Worm (Caenorhabditis elegans) whole organism, mixed stage, embryonic: ENCODE data around the gene sri-65.
"Not testable (repeated sequence)": the region's sequence is repeated elsewhere in the genome, so short reads cannot be mapped to it uniquely, and the experiment has no call there.

ENCODE experiments used
- M03D4.4 ChIP-seq: sonication (generic microtip); optimal IDR thresholded peaks from 2 replicates; lab custom pipeline; 2017; ENCODE audit warnings: mild to moderate bottlenecking, missing genetic modification characterization, missing compliant biosample characterization
- bed-3 ChIP-seq: fragments of 200-800 bp; sonication (Bioruptor generic); optimal IDR thresholded peaks from 3 replicates; lab custom pipeline; 2018; ENCODE audit warnings: mild to moderate bottlenecking, missing genetic modification characterization, moderate library complexity, missing compliant biosample characterization
- blmp-1 ChIP-seq: fragments of 150-350 bp; optimal IDR thresholded peaks from 2 replicates; lab custom pipeline; 2014; ENCODE audit warnings: missing biosample characterization, missing genetic modification characterization
- ceh-39 ChIP-seq: fragments of 150-350 bp; optimal IDR thresholded peaks from 2 replicates; lab custom pipeline; 2014; ENCODE audit warnings: missing biosample characterization, missing genetic modification characterization
- ceh-83 ChIP-seq: fragments of 200-800 bp; sonication (Bioruptor generic); optimal IDR thresholded peaks from 2 replicates; lab custom pipeline; 2018; ENCODE audit warnings: mild to moderate bottlenecking, missing genetic modification characterization, missing compliant biosample characterization
- ces-1 ChIP-seq: fragments of 150-350 bp; optimal IDR thresholded peaks from 2 replicates; lab custom pipeline; 2014; ENCODE audit warnings: missing biosample characterization, missing genetic modification reagents, missing genetic modification characterization
- cnd-1 ChIP-seq: fragments of 200-800 bp; sonication (Bioruptor generic); optimal IDR thresholded peaks from 2 replicates; lab custom pipeline; 2018; ENCODE audit warnings: mild to moderate bottlenecking, missing genetic modification characterization, missing compliant biosample characterization
- drap-1 ChIP-seq: fragments of 200-800 bp; sonication (Bioruptor generic); optimal IDR thresholded peaks from 3 replicates; lab custom pipeline; 2018; ENCODE audit warnings: mild to moderate bottlenecking, missing genetic modification characterization, missing compliant biosample characterization
- flh-1 ChIP-seq: fragments of 200-800 bp; sonication (Bioruptor generic); optimal IDR thresholded peaks from 2 replicates; lab custom pipeline; 2018; ENCODE audit warnings: mild to moderate bottlenecking, missing genetic modification characterization, moderate library complexity, missing compliant biosample characterization
- ham-2 ChIP-seq: fragments of 200-800 bp; sonication (Bioruptor generic); optimal IDR thresholded peaks from 2 replicates; lab custom pipeline; 2018; ENCODE audit warnings: mild to moderate bottlenecking, missing genetic modification characterization, missing compliant biosample characterization
- hlh-1 ChIP-seq: fragments of 150-350 bp; optimal IDR thresholded peaks from 2 replicates; lab custom pipeline; 2014; ENCODE audit warnings: missing biosample characterization, missing genetic modification reagents, missing genetic modification characterization
- lin-13 ChIP-seq: fragments of 150-350 bp; optimal IDR thresholded peaks from 2 replicates; lab custom pipeline; 2014; ENCODE audit warnings: missing biosample characterization, missing genetic modification characterization
- lin-32 ChIP-seq: fragments of 200-800 bp; sonication (Bioruptor generic); optimal IDR thresholded peaks from 2 replicates; lab custom pipeline; 2018; ENCODE audit warnings: mild to moderate bottlenecking, missing genetic modification characterization, missing compliant biosample characterization
- lsy-2 ChIP-seq: fragments of 150-350 bp; optimal IDR thresholded peaks from 2 replicates; lab custom pipeline; 2014; ENCODE audit warnings: missing biosample characterization, missing genetic modification characterization
- mep-1 ChIP-seq: fragments of 150-350 bp; optimal IDR thresholded peaks from 2 replicates; lab custom pipeline; 2017; ENCODE audit warnings: missing biosample characterization, missing genetic modification reagents, missing genetic modification characterization, inconsistent platforms
- mls-2 ChIP-seq: sonication (generic microtip); optimal IDR thresholded peaks from 2 replicates; lab custom pipeline; 2016; ENCODE audit warnings: mild to moderate bottlenecking, missing genetic modification characterization, moderate library complexity, missing compliant biosample characterization
- nhr-12 ChIP-seq: fragments of 150-350 bp; optimal IDR thresholded peaks from 2 replicates; lab custom pipeline; 2014; ENCODE audit warnings: missing biosample characterization, missing genetic modification characterization
- nhr-2 ChIP-seq: fragments of 150-350 bp; optimal IDR thresholded peaks from 2 replicates; lab custom pipeline; 2014; ENCODE audit warnings: missing biosample characterization, missing genetic modification characterization
- nhr-237 ChIP-seq: fragments of 150-350 bp; optimal IDR thresholded peaks from 2 replicates; lab custom pipeline; 2014; ENCODE audit warnings: missing biosample characterization, missing genetic modification characterization
- nhr-76 ChIP-seq: sonication (generic microtip); optimal IDR thresholded peaks from 2 replicates; lab custom pipeline; 2017; ENCODE audit warnings: missing biosample characterization, missing genetic modification characterization
- pha-4 ChIP-seq: fragments of 150-350 bp; optimal IDR thresholded peaks from 2 replicates; lab custom pipeline; 2018; ENCODE audit warnings: missing biosample characterization, missing genetic modification reagents, missing genetic modification characterization
- sem-2 ChIP-seq: fragments of 200-800 bp; sonication (Bioruptor generic); optimal IDR thresholded peaks from 2 replicates; lab custom pipeline; 2018; ENCODE audit warnings: mild to moderate bottlenecking, missing genetic modification characterization, missing compliant biosample characterization
- snpc-4 ChIP-seq: fragments of 150-350 bp; optimal IDR thresholded peaks from 2 replicates; lab custom pipeline; 2014; ENCODE audit warnings: missing biosample characterization, missing genetic modification characterization
- sptf-1 ChIP-seq: sonication (generic microtip); optimal IDR thresholded peaks from 2 replicates; lab custom pipeline; 2017; ENCODE audit warnings: mild to moderate bottlenecking, missing genetic modification characterization, moderate library complexity, missing compliant biosample characterization
- tbx-8 ChIP-seq: fragments of 200-800 bp; sonication (Bioruptor generic); optimal IDR thresholded peaks from 2 replicates; lab custom pipeline; 2018; ENCODE audit warnings: mild to moderate bottlenecking, missing genetic modification characterization, moderate library complexity, missing compliant biosample characterization
- unc-120 ChIP-seq: sonication (generic microtip); optimal IDR thresholded peaks from 2 replicates; lab custom pipeline; 2017; ENCODE audit warnings: missing genetic modification characterization, missing compliant biosample characterization; ENCODE audit not compliant: poor library complexity, severe bottlenecking
- unc-39 ChIP-seq: fragments of 150-350 bp; optimal IDR thresholded peaks from 2 replicates; lab custom pipeline; 2014; ENCODE audit warnings: missing biosample characterization, missing genetic modification characterization

Gene sri-65

ce11 chrV:16350775-16351378 lies 37.3 kb downstream of the sri-65 start:
- TF ChIP-seq ces-1: no peak
- peak; percentile 0 for TF ChIP-seq mep-1 (tag; lab: Kevin White, UChicago)
- TF ChIP-seq unc-120 (tag; lab: Kevin White, UChicago): peak; percentile 77
- peak; percentile 33 for TF ChIP-seq drap-1 (GFP tag; lab: Kevin White, UChicago)

ce11 chrV:16350061-16350460 lies 38.1 kb downstream of the sri-65 start:
- TF ChIP-seq ham-2 (GFP tag; lab: Kevin White, UChicago): no peak
- no peak for TF ChIP-seq sptf-1 (tag; lab: Kevin White, UChicago)
- TF ChIP-seq nhr-237 (tag; lab: Kevin White, UChicago): no peak
- no peak for TF ChIP-seq bed-3
- no peak for TF ChIP-seq ceh-39

ce11 chrV:16346406-16347108 lies 41.6 kb downstream of the sri-65 start, which contains the start of the genes W08G11.5 and W08G11.1:
Gene W08G11.5 (minus strand): TSS chrV:16346506.
Gene W08G11.1 (plus strand): TSS chrV:16347058.
- TF ChIP-seq lin-13 (tag; lab: Kevin White, UChicago): no peak
- TF ChIP-seq ces-1: no peak
- TF ChIP-seq mep-1 (tag; lab: Kevin White, UChicago): no peak
- TF ChIP-seq M03D4.4 (tag; lab: Kevin White, UChicago): no peak
- no peak for TF ChIP-seq snpc-4 (tag; lab: Kevin White, UChicago)
- TF ChIP-seq tbx-8 (GFP tag; lab: Kevin White, UChicago): no peak
- no peak for TF ChIP-seq mls-2
- no peak for TF ChIP-seq drap-1 (GFP tag; lab: Kevin White, UChicago)
- TF ChIP-seq cnd-1 (tag; lab: Kevin White, UChicago): no peak
- TF ChIP-seq sem-2 (GFP tag; lab: Kevin White, UChicago): no peak
- no peak for TF ChIP-seq hlh-1
- no peak for TF ChIP-seq nhr-76 (tag; lab: Kevin White, UChicago)
- no peak for TF ChIP-seq pha-4
- TF ChIP-seq lsy-2 (tag; lab: Kevin White, UChicago): no peak
- no peak for TF ChIP-seq unc-39 (tag; lab: Kevin White, UChicago)
- TF ChIP-seq, all 35 proteins: peak for 0

- TF ChIP-seq drap-1 (GFP tag; lab: Kevin White, UChicago) (no peak), ces-1 (no peak), nhr-2 (no peak), ceh-83 (no peak), nhr-12 (tag; lab: Kevin White, UChicago) (no peak), bed-3 (no peak), tbx-8 (GFP tag; lab: Kevin White, UChicago) (no peak), lin-32 (no peak), sem-2 (GFP tag; lab: Kevin White, UChicago) (no peak), unc-39 (tag; lab: Kevin White, UChicago) (no peak), sptf-1 (tag; lab: Kevin White, UChicago) (no peak), flh-1 (no peak), M03D4.4 (tag; lab: Kevin White, UChicago) (no peak)
- TF ChIP-seq, all 35 proteins: peak for 0
These were observed 45.9 kb downstream of the sri-65 start, which contains the start of gene nhr-193 for ce11 chrV:16342258-16342618. Gene nhr-193 (plus strand): TSS chrV:16342308.

ce11 chrV:16338287-16339092 lies 49.7 kb downstream of the sri-65 start, which contains the start of gene slc-9B.2:
Gene slc-9B.2 (plus strand): TSS chrV:16339042.
- not testable (repeated sequence) for TF ChIP-seq ham-2 (GFP tag; lab: Kevin White, UChicago); hlh-1; blmp-1 (tag; lab: Kevin White, UChicago)
